Worm (Caenorhabditis elegans) whole organism, mixed stage, embryonic: ENCODE results near the gene arl-8.
"Not testable (repeated sequence)": the region's sequence is repeated elsewhere in the genome, so short reads cannot be mapped to it uniquely, and the experiment has no call there.

Source experiments
- M03D4.4 ChIP-seq: sonication (generic microtip); optimal IDR thresholded peaks from 2 replicates; lab custom pipeline; 2017; ENCODE audit warnings: mild to moderate bottlenecking, missing genetic modification characterization, missing compliant biosample characterization
- bed-3 ChIP-seq: fragments of 200-800 bp; sonication (Bioruptor generic); optimal IDR thresholded peaks from 3 replicates; lab custom pipeline; 2018; ENCODE audit warnings: mild to moderate bottlenecking, missing genetic modification characterization, moderate library complexity, missing compliant biosample characterization
- ceh-39 ChIP-seq: fragments of 150-350 bp; optimal IDR thresholded peaks from 2 replicates; lab custom pipeline; 2014; ENCODE audit warnings: missing biosample characterization, missing genetic modification characterization
- ceh-43 ChIP-seq: fragments of 200-800 bp; sonication (Bioruptor generic); optimal IDR thresholded peaks from 2 replicates; lab custom pipeline; 2018; ENCODE audit warnings: mild to moderate bottlenecking, missing genetic modification characterization, moderate library complexity, missing compliant biosample characterization
- ceh-83 ChIP-seq: fragments of 200-800 bp; sonication (Bioruptor generic); optimal IDR thresholded peaks from 2 replicates; lab custom pipeline; 2018; ENCODE audit warnings: mild to moderate bottlenecking, missing genetic modification characterization, missing compliant biosample characterization
- ces-1 ChIP-seq: fragments of 150-350 bp; optimal IDR thresholded peaks from 2 replicates; lab custom pipeline; 2014; ENCODE audit warnings: missing biosample characterization, missing genetic modification reagents, missing genetic modification characterization
- cnd-1 ChIP-seq: fragments of 200-800 bp; sonication (Bioruptor generic); optimal IDR thresholded peaks from 2 replicates; lab custom pipeline; 2018; ENCODE audit warnings: mild to moderate bottlenecking, missing genetic modification characterization, missing compliant biosample characterization
- drap-1 ChIP-seq: fragments of 200-800 bp; sonication (Bioruptor generic); optimal IDR thresholded peaks from 3 replicates; lab custom pipeline; 2018; ENCODE audit warnings: mild to moderate bottlenecking, missing genetic modification characterization, missing compliant biosample characterization
- elt-1 ChIP-seq: sonication (generic microtip); optimal IDR thresholded peaks from 2 replicates; lab custom pipeline; 2017; ENCODE audit warnings: missing genetic modification characterization, mild to moderate bottlenecking, missing compliant biosample characterization, antibody characterized with exemption, moderate library complexity, borderline replicate concordance; ENCODE audit not compliant: insufficient read depth
- elt-3 ChIP-seq: fragments of 150-350 bp; optimal IDR thresholded peaks from 2 replicates; lab custom pipeline; 2014; ENCODE audit warnings: missing biosample characterization, missing genetic modification characterization
- flh-1 ChIP-seq: fragments of 200-800 bp; sonication (Bioruptor generic); optimal IDR thresholded peaks from 2 replicates; lab custom pipeline; 2018; ENCODE audit warnings: mild to moderate bottlenecking, missing genetic modification characterization, moderate library complexity, missing compliant biosample characterization
- ham-2 ChIP-seq: fragments of 200-800 bp; sonication (Bioruptor generic); optimal IDR thresholded peaks from 2 replicates; lab custom pipeline; 2018; ENCODE audit warnings: mild to moderate bottlenecking, missing genetic modification characterization, missing compliant biosample characterization
- hlh-1 ChIP-seq: fragments of 150-350 bp; optimal IDR thresholded peaks from 2 replicates; lab custom pipeline; 2014; ENCODE audit warnings: missing biosample characterization, missing genetic modification reagents, missing genetic modification characterization
- lin-13 ChIP-seq: fragments of 150-350 bp; optimal IDR thresholded peaks from 2 replicates; lab custom pipeline; 2014; ENCODE audit warnings: missing biosample characterization, missing genetic modification characterization
- lin-32 ChIP-seq: fragments of 200-800 bp; sonication (Bioruptor generic); optimal IDR thresholded peaks from 2 replicates; lab custom pipeline; 2018; ENCODE audit warnings: mild to moderate bottlenecking, missing genetic modification characterization, missing compliant biosample characterization
- lsy-2 ChIP-seq: fragments of 150-350 bp; optimal IDR thresholded peaks from 2 replicates; lab custom pipeline; 2014; ENCODE audit warnings: missing biosample characterization, missing genetic modification characterization
- mab-5 ChIP-seq: fragments of 150-350 bp; optimal IDR thresholded peaks from 2 replicates; lab custom pipeline; 2014; ENCODE audit warnings: missing biosample characterization, missing genetic modification characterization
- mls-2 ChIP-seq: sonication (generic microtip); optimal IDR thresholded peaks from 2 replicates; lab custom pipeline; 2016; ENCODE audit warnings: mild to moderate bottlenecking, missing genetic modification characterization, moderate library complexity, missing compliant biosample characterization
- nhr-237 ChIP-seq: fragments of 150-350 bp; optimal IDR thresholded peaks from 2 replicates; lab custom pipeline; 2014; ENCODE audit warnings: missing biosample characterization, missing genetic modification characterization
- nhr-28 ChIP-seq: fragments of 150-350 bp; optimal IDR thresholded peaks from 2 replicates; lab custom pipeline; 2014; ENCODE audit warnings: missing biosample characterization, missing genetic modification characterization
- nhr-76 ChIP-seq: sonication (generic microtip); optimal IDR thresholded peaks from 2 replicates; lab custom pipeline; 2017; ENCODE audit warnings: missing biosample characterization, missing genetic modification characterization
- sem-2 ChIP-seq: fragments of 200-800 bp; sonication (Bioruptor generic); optimal IDR thresholded peaks from 2 replicates; lab custom pipeline; 2018; ENCODE audit warnings: mild to moderate bottlenecking, missing genetic modification characterization, missing compliant biosample characterization
- snpc-4 ChIP-seq: fragments of 150-350 bp; optimal IDR thresholded peaks from 2 replicates; lab custom pipeline; 2014; ENCODE audit warnings: missing biosample characterization, missing genetic modification characterization
- sptf-1 ChIP-seq: sonication (generic microtip); optimal IDR thresholded peaks from 2 replicates; lab custom pipeline; 2017; ENCODE audit warnings: mild to moderate bottlenecking, missing genetic modification characterization, moderate library complexity, missing compliant biosample characterization
- tbx-8 ChIP-seq: fragments of 200-800 bp; sonication (Bioruptor generic); optimal IDR thresholded peaks from 2 replicates; lab custom pipeline; 2018; ENCODE audit warnings: mild to moderate bottlenecking, missing genetic modification characterization, moderate library complexity, missing compliant biosample characterization
- unc-120 ChIP-seq: sonication (generic microtip); optimal IDR thresholded peaks from 2 replicates; lab custom pipeline; 2017; ENCODE audit warnings: missing genetic modification characterization, missing compliant biosample characterization; ENCODE audit not compliant: poor library complexity, severe bottlenecking
- unc-62 ChIP-seq: fragments of 150-350 bp; optimal IDR thresholded peaks from 2 replicates; lab custom pipeline; 2014; ENCODE audit warnings: missing biosample characterization, missing genetic modification reagents, missing genetic modification characterization
- zip-8 ChIP-seq: fragments of 150-350 bp; optimal IDR thresholded peaks from 2 replicates; lab custom pipeline; 2014; ENCODE audit warnings: missing biosample characterization, missing genetic modification characterization
- ztf-11 ChIP-seq: fragments of 150-350 bp; optimal IDR thresholded peaks from 2 replicates; lab custom pipeline; 2014; ENCODE audit warnings: missing biosample characterization, missing genetic modification characterization

arl-8 gene

DNA sequence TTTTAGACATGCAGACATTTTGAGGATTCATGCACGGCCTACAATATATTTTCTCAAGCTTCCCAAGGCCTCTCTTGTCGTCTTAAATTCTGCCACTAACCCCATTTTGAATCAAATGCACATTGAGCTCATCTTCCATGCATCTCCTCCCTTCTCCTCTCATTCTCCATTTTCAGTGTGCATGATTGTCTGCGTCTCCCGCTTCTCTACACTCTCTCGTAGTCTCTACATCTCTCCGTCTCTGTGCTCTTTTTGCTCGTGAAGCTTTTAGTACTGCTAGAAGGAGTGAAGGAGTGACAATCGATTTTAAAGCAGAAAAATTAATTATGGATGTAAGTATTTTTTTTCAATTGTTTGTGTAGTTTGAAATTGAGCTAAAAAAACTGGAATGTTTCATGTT, 38.9 kb downstream of the arl-8 start, which contains the start of gene Y57G11C.22:
Gene Y57G11C.22 (plus strand): TSS at position 327 of the 400 bp plus-strand sequence.
- peak; percentile 76 for TF ChIP-seq unc-120 (tag; lab: Kevin White, UChicago)
- no peak for TF ChIP-seq ceh-43
- no peak for TF ChIP-seq tbx-8 (GFP tag; lab: Kevin White, UChicago)
- TF ChIP-seq M03D4.4 (tag; lab: Kevin White, UChicago), result no peak
- TF ChIP-seq ces-1, result peak; percentile 79
- no peak for TF ChIP-seq drap-1 (GFP tag; lab: Kevin White, UChicago)
- TF ChIP-seq ztf-11 (tag; lab: Kevin White, UChicago), result no peak

DNA sequence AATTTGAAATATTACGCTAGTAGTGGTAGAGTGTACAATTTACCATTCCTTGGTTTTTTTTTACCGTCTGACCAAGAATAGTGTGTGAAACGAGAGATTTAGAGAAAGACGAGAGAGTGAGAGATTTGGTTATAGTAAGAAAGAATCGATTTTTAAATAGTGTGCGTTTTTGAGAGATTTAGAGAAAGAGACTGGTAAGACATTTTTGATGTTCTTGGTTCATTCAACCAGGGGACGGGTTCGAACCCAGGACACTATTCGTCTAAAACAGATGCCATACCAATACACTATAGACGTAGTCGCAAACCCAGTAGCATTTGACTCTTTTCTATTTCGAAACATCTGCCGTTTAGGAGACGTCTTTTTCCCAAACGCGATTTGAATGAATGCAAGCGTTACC, 40.1 kb downstream of the arl-8 start:
- TF ChIP-seq ham-2, result peak; percentile 70
- peak; percentile 20 for TF ChIP-seq elt-1 (tag; lab: Kevin White, UChicago)
- no peak for TF ChIP-seq sem-2
- TF ChIP-seq snpc-4 (tag; lab: Kevin White, UChicago), result no peak
- no peak for TF ChIP-seq elt-3 (tag; lab: Kevin White, UChicago)
- peak; percentile 88 for TF ChIP-seq cnd-1 (tag; lab: Kevin White, UChicago)
- TF ChIP-seq unc-120 (tag; lab: Kevin White, UChicago), result peak; percentile 81
- TF ChIP-seq bed-3, result peak; percentile 37
- peak; percentile 74 for TF ChIP-seq lin-32 (GFP tag; lab: Kevin White, UChicago)
- peak; percentile 91 for TF ChIP-seq sptf-1
- peak; percentile 28 for TF ChIP-seq ces-1
- TF ChIP-seq unc-62 (GFP tag; lab: Kevin White, UChicago), result peak; percentile 36
- TF ChIP-seq flh-1 (GFP tag; lab: Kevin White, UChicago), result peak; percentile 37
- peak; percentile 80 for TF ChIP-seq ceh-39 (tag; lab: Kevin White, UChicago)
- no peak for TF ChIP-seq drap-1 (GFP tag; lab: Kevin White, UChicago)
- peak; percentile 82 for TF ChIP-seq mls-2 (tag; lab: Kevin White, UChicago)
- no peak for TF ChIP-seq zip-8 (tag; lab: Kevin White, UChicago)
- peak; percentile 26 for TF ChIP-seq lin-13 (tag; lab: Kevin White, UChicago)
- no peak for TF ChIP-seq hlh-1
- TF ChIP-seq mab-5 (tag; lab: Kevin White, UChicago), result no peak
- TF ChIP-seq nhr-76 (tag; lab: Kevin White, UChicago), result no peak
- TF ChIP-seq ceh-43, result peak; percentile 35
- TF ChIP-seq tbx-8 (GFP tag; lab: Kevin White, UChicago), result peak; percentile 22
- peak; percentile 85 for TF ChIP-seq ceh-83 (GFP tag; lab: Kevin White, UChicago)
- no peak for TF ChIP-seq nhr-237 (tag; lab: Kevin White, UChicago)
- TF ChIP-seq lsy-2, result peak; percentile 8
- peak; percentile 83 for TF ChIP-seq M03D4.4 (tag; lab: Kevin White, UChicago)

DNA sequence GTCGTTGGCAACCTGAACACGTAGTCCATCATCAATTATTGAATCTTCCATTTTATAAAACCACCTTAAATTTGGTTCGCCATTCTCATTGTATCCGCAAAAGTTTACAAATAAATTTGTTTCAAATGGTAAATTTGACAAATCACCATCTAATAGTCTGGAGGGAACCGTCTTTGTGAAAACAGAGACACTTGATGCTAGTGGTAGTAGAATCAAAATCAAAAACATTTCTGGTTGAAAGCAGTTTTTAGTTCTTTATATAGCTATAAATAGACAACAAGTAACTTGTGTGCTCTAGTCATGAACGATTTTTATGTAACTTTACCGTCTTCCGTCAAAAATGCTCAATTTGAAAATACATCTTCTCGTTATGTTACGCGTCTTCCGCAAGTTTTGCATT, 45.1 kb downstream of the arl-8 start, which contains the start of gene Y57G11C.20:
Gene Y57G11C.20 (plus strand): TSS at position 301 of the 400 bp plus-strand sequence.
- not testable (repeated sequence) for TF ChIP-seq M03D4.4 (tag; lab: Kevin White, UChicago); bed-3; nhr-28 (tag; lab: Kevin White, UChicago)
